Worm (Caenorhabditis elegans) whole organism, midembryonic: ENCODE data around the gene fbxa-1.

Experiments used
- T22C8.4 ChIP-seq: fragments of 200-800 bp; sonication (Bioruptor generic); IDR thresholded peaks from 2 replicates; pipeline ENCODE4 v1.3.6; 2022; ENCODE audit warnings: missing genetic modification characterization, missing compliant biosample characterization
- cog-1 ChIP-seq: sonication (generic microtip); optimal IDR thresholded peaks from 2 replicates; lab custom pipeline; 2016; ENCODE audit warnings: missing genetic modification characterization, missing compliant biosample characterization
- klf-2 ChIP-seq: fragments of 200-800 bp; sonication (Bioruptor generic); conservative IDR thresholded peaks from 2 replicates; pipeline ENCODE4 v1.3.6; 2022; ENCODE audit warnings: missing genetic modification reagents, missing genetic modification characterization, missing compliant biosample characterization
- ref-1 ChIP-seq: fragments of 200-800 bp; sonication (Bioruptor generic); conservative IDR thresholded peaks from 2 replicates; pipeline ENCODE4 v1.3.6; 2022; ENCODE audit warnings: missing genetic modification reagents, missing genetic modification characterization, missing compliant biosample characterization
- ztf-29 ChIP-seq: fragments of 200-800 bp; sonication (Bioruptor generic); IDR thresholded peaks from 2 replicates; pipeline ENCODE4 v1.3.6; 2022; ENCODE audit warnings: missing genetic modification reagents, missing genetic modification characterization, missing compliant biosample characterization

DNA sequence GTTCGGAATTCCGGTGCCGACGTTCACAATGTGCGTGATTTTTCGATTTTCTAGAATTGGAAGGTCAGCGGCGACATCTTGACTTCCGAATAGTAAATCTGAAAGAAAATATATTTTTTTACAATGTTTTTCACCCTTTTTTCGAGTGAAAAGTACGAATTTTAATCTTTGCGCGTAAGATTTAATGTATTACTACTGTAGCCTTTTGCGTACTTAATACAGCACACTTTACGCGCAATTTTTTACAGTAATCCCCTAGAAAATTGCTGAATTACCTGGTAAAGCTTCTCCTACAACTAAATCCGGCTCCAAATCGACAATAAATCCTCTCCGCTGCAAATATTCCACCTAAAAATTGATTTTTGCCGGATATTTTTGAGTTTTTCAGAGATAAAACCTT is 22.5 kb upstream of the fbxa-1 start:
- TF ChIP-seq ref-1 (GFP tag; lab: Robert Waterston, UW), result no peak
- no peak for TF ChIP-seq cog-1
- no peak for TF ChIP-seq T22C8.4 (GFP tag; lab: Robert Waterston, UW)
- TF ChIP-seq ztf-29 (GFP tag; lab: Robert Waterston, UW), result no peak
- TF ChIP-seq klf-2 (GFP tag; lab: Robert Waterston, UW), result no peak
